Worm (Caenorhabditis elegans) whole organism, young adult: Measurements from ENCODE around the gene ceh-38.

Source experiments
- B0019.2 ChIP-seq: fragments of 200-800 bp; sonication (Bioruptor generic); conservative IDR thresholded peaks from 2 replicates; pipeline ENCODE4 v1.3.6; 2022; ENCODE audit warnings: missing genetic modification reagents, missing genetic modification characterization, missing compliant biosample characterization
- F10E7.11 ChIP-seq: sonication (generic microtip); optimal IDR thresholded peaks from 2 replicates; lab custom pipeline; 2017; ENCODE audit warnings: mild to moderate bottlenecking, missing genetic modification characterization, moderate library complexity, missing compliant biosample characterization
- F37B4.10 ChIP-seq: fragments of 200-800 bp; sonication (Bioruptor generic); IDR thresholded peaks from 2 replicates; pipeline ENCODE4 v1.3.6; 2022; ENCODE audit warnings: missing genetic modification characterization, missing compliant biosample characterization
- F55B11.4 ChIP-seq: sonication (generic microtip); optimal IDR thresholded peaks from 2 replicates; lab custom pipeline; 2016; ENCODE audit warnings: missing compliant biosample characterization, missing genetic modification characterization, borderline replicate concordance; ENCODE audit not compliant: insufficient read depth
- F57C9.4 ChIP-seq: sonication (generic microtip); optimal IDR thresholded peaks from 2 replicates; lab custom pipeline; 2017; ENCODE audit warnings: mild to moderate bottlenecking, missing genetic modification characterization, missing compliant biosample characterization
- K11D2.4 ChIP-seq: fragments of 200-800 bp; sonication (Bioruptor generic); IDR thresholded peaks from 2 replicates; pipeline ENCODE4 v1.3.6; 2022; ENCODE audit warnings: missing genetic modification reagents, missing genetic modification characterization, missing compliant biosample characterization
- Y53F4B.3 ChIP-seq: fragments of 200-800 bp; sonication (Bioruptor generic); IDR thresholded peaks from 2 replicates; pipeline ENCODE4 v1.3.6; 2022; ENCODE audit warnings: missing genetic modification reagents, missing genetic modification characterization, missing compliant biosample characterization
- Y56A3A.18 ChIP-seq: fragments of 200-800 bp; sonication (Bioruptor generic); IDR thresholded peaks from 2 replicates; pipeline ENCODE4 v1.3.6; 2022; ENCODE audit warnings: missing genetic modification reagents, missing genetic modification characterization, missing compliant biosample characterization
- Y67H2A.10 ChIP-seq: fragments of 200-800 bp; sonication (Bioruptor generic); conservative IDR thresholded peaks from 2 replicates; pipeline ENCODE4 v1.3.6; 2022; ENCODE audit warnings: missing genetic modification reagents, missing genetic modification characterization, missing compliant biosample characterization
- Y79H2A.3 ChIP-seq: fragments of 200-800 bp; sonication (Bioruptor generic); conservative IDR thresholded peaks from 2 replicates; pipeline ENCODE4 v1.3.6; 2022; ENCODE audit warnings: missing genetic modification reagents, missing genetic modification characterization, missing compliant biosample characterization
- athp-1 ChIP-seq: sonication (generic microtip); optimal IDR thresholded peaks from 2 replicates; lab custom pipeline; 2017; ENCODE audit warnings: mild to moderate bottlenecking, missing genetic modification characterization, missing compliant biosample characterization
- attf-3 ChIP-seq: fragments of 200-800 bp; sonication (Bioruptor generic); conservative IDR thresholded peaks from 2 replicates; pipeline ENCODE4 v1.3.6; 2022; ENCODE audit warnings: missing genetic modification reagents, missing genetic modification characterization, missing compliant biosample characterization
- attf-5 ChIP-seq: fragments of 200-800 bp; sonication (Bioruptor generic); optimal IDR thresholded peaks from 2 replicates; lab custom pipeline; 2018; ENCODE audit warnings: mild to moderate bottlenecking, missing genetic modification characterization, missing compliant biosample characterization
- attf-6 ChIP-seq: fragments of 200-800 bp; sonication (Bioruptor generic); IDR thresholded peaks from 2 replicates; pipeline ENCODE4 v1.3.6; 2022; ENCODE audit warnings: missing genetic modification reagents, missing genetic modification characterization, missing compliant biosample characterization
- ceh-58 ChIP-seq: fragments of 200-800 bp; sonication (Bioruptor generic); IDR thresholded peaks from 2 replicates; pipeline ENCODE4 v1.3.6; 2022; ENCODE audit warnings: missing genetic modification characterization, missing compliant biosample characterization
- ceh-79 ChIP-seq: sonication (generic microtip); optimal IDR thresholded peaks from 2 replicates; lab custom pipeline; 2017; ENCODE audit warnings: mild to moderate bottlenecking, missing genetic modification characterization, missing compliant biosample characterization
- dox-1 ChIP-seq: fragments of 200-800 bp; sonication (Bioruptor generic); IDR thresholded peaks from 2 replicates; pipeline ENCODE4 v1.3.6; 2022; ENCODE audit warnings: missing genetic modification reagents, missing genetic modification characterization, missing compliant biosample characterization
- dpl-1 ChIP-seq: fragments of 150-350 bp; optimal IDR thresholded peaks from 2 replicates; lab custom pipeline; 2014; ENCODE audit warnings: missing biosample characterization, missing genetic modification reagents, missing genetic modification characterization
- egl-18 ChIP-seq: fragments of 200-800 bp; sonication (Bioruptor generic); IDR thresholded peaks from 2 replicates; pipeline ENCODE4 v1.3.6; 2022; ENCODE audit warnings: missing genetic modification reagents, missing genetic modification characterization, missing compliant biosample characterization
- ekl-4 ChIP-seq: fragments of 200-800 bp; sonication (Bioruptor generic); IDR thresholded peaks from 2 replicates; pipeline ENCODE4 v1.3.6; 2022; ENCODE audit warnings: missing genetic modification reagents, missing genetic modification characterization, missing compliant biosample characterization
- hmg-20 ChIP-seq: fragments of 200-800 bp; sonication (Bioruptor generic); IDR thresholded peaks from 2 replicates; pipeline ENCODE4 v1.3.6; 2022; ENCODE audit warnings: missing genetic modification reagents, missing genetic modification characterization, missing compliant biosample characterization
- lag-1 ChIP-seq: fragments of 200-800 bp; sonication (Bioruptor generic); IDR thresholded peaks from 2 replicates; pipeline ENCODE4 v1.3.6; 2022; ENCODE audit warnings: missing genetic modification reagents, missing genetic modification characterization, missing compliant biosample characterization
- let-607 ChIP-seq, 2 experiments: fragments of 200-800 bp in 1 of 2; sonication (Bioruptor generic) in 1 of 2; sonication (generic microtip) in 1 of 2; optimal IDR thresholded peaks; 2 replicates each; lab custom pipeline; 2016 to 2018; ENCODE audit warnings: mild to moderate bottlenecking in 2 of 2, missing compliant biosample characterization in 2 of 2, missing genetic modification characterization in 2 of 2, moderate library complexity in 2 of 2, missing genotype in 1 of 2
- lin-35 ChIP-seq, 3 experiments: fragments of 150-350 bp in 2 of 3; sonication (generic microtip) in 1 of 3; optimal IDR thresholded peaks; 2 replicates each; lab custom pipeline; 2014 to 2018; ENCODE audit warnings: missing biosample characterization in 3 of 3, missing genetic modification characterization in 3 of 3, missing genetic modification reagents in 3 of 3
- lir-1 ChIP-seq: fragments of 200-800 bp; sonication (Bioruptor generic); conservative IDR thresholded peaks from 2 replicates; pipeline ENCODE4 v1.3.6; 2022; ENCODE audit warnings: missing genetic modification reagents, missing genetic modification characterization, missing compliant biosample characterization
- lsl-1 ChIP-seq: fragments of 200-800 bp; sonication (Bioruptor generic); optimal IDR thresholded peaks from 2 replicates; lab custom pipeline; 2018; ENCODE audit warnings: mild to moderate bottlenecking, missing genetic modification characterization, moderate library complexity, missing compliant biosample characterization
- lsy-27 ChIP-seq: sonication (generic microtip); optimal IDR thresholded peaks from 2 replicates; lab custom pipeline; 2017; ENCODE audit warnings: missing genetic modification characterization, mild to moderate bottlenecking, missing compliant biosample characterization, antibody characterized with exemption, missing genotype, borderline replicate concordance; ENCODE audit not compliant: insufficient read depth
- madf-3 ChIP-seq: fragments of 200-800 bp; sonication (Bioruptor generic); IDR thresholded peaks from 2 replicates; pipeline ENCODE4 v1.3.6; 2022; ENCODE audit warnings: missing genetic modification reagents, missing genetic modification characterization, missing compliant biosample characterization
- mcd-1 ChIP-seq: fragments of 200-800 bp; sonication (Bioruptor generic); IDR thresholded peaks from 2 replicates; pipeline ENCODE4 v1.3.6; 2022; ENCODE audit warnings: missing genetic modification reagents, missing genetic modification characterization, missing compliant biosample characterization
- nhr-179 ChIP-seq: sonication (generic microtip); optimal IDR thresholded peaks from 2 replicates; lab custom pipeline; 2016; ENCODE audit warnings: mild to moderate bottlenecking, missing genetic modification characterization, missing compliant biosample characterization
- nhr-90 ChIP-seq: sonication (generic microtip); optimal IDR thresholded peaks from 2 replicates; lab custom pipeline; 2016; ENCODE audit warnings: missing genotype, mild to moderate bottlenecking, missing genetic modification characterization, missing compliant biosample characterization
- pha-4 ChIP-seq: fragments of 150-350 bp; sonication (generic microtip); optimal IDR thresholded peaks from 2 replicates; lab custom pipeline; 2014; ENCODE audit warnings: missing biosample characterization, missing genetic modification reagents, missing genetic modification characterization
- rcor-1 ChIP-seq: fragments of 200-800 bp; sonication (Bioruptor generic); IDR thresholded peaks from 2 replicates; pipeline ENCODE4 v1.3.6; 2022; ENCODE audit warnings: missing genetic modification reagents, missing genetic modification characterization, missing compliant biosample characterization
- rpc-1 ChIP-seq, 2 experiments: fragments of 150-350 bp in 1 of 2; sonication (generic microtip) in 1 of 2; optimal IDR thresholded peaks; 2 replicates each; lab custom pipeline; 2014 to 2018; ENCODE audit warnings: missing biosample characterization in 1 of 2, missing genetic modification characterization in 1 of 2, missing genetic modification reagents in 1 of 2, missing genotype in 1 of 2
- sea-2 ChIP-seq: fragments of 200-800 bp; sonication (Bioruptor generic); IDR thresholded peaks from 2 replicates; pipeline ENCODE4 v1.3.6; 2022; ENCODE audit warnings: missing genetic modification characterization, missing compliant biosample characterization
- snpc-1.1 ChIP-seq: sonication (generic microtip); optimal IDR thresholded peaks from 2 replicates; lab custom pipeline; 2017; ENCODE audit warnings: missing genetic modification characterization, mild to moderate bottlenecking, missing compliant biosample characterization, antibody characterized with exemption, moderate library complexity, missing genotype, missing genetic modification reagents; ENCODE audit not compliant: insufficient read depth
- snpc-1.3 ChIP-seq: sonication (generic microtip); optimal IDR thresholded peaks from 2 replicates; lab custom pipeline; 2017; ENCODE audit warnings: missing genetic modification characterization, mild to moderate bottlenecking, missing compliant biosample characterization, antibody characterized with exemption, moderate library complexity, missing genotype, missing genetic modification reagents; ENCODE audit not compliant: insufficient read depth
- sptf-2 ChIP-seq: fragments of 200-800 bp; sonication (Bioruptor generic); optimal IDR thresholded peaks from 2 replicates; lab custom pipeline; 2018; ENCODE audit warnings: mild to moderate bottlenecking, missing genetic modification characterization, missing compliant biosample characterization
- tlf-1 ChIP-seq: fragments of 200-800 bp; sonication (Bioruptor generic); optimal IDR thresholded peaks from 2 replicates; lab custom pipeline; 2018; ENCODE audit warnings: mild to moderate bottlenecking, missing genetic modification characterization, missing compliant biosample characterization
- unc-62 ChIP-seq: fragments of 150-350 bp; optimal IDR thresholded peaks from 2 replicates; lab custom pipeline; 2014; ENCODE audit warnings: missing biosample characterization, missing genetic modification reagents, missing genetic modification characterization
- xnd-1 ChIP-seq: sonication (generic microtip); optimal IDR thresholded peaks from 2 replicates; lab custom pipeline; 2016; ENCODE audit warnings: missing genotype, missing genetic modification reagents, missing genetic modification characterization, missing compliant biosample characterization
- ztf-22 ChIP-seq: fragments of 200-800 bp; sonication (Bioruptor generic); optimal IDR thresholded peaks from 2 replicates; lab custom pipeline; 2018; ENCODE audit warnings: mild to moderate bottlenecking, missing genetic modification characterization, moderate library complexity, missing compliant biosample characterization
- ztf-3 ChIP-seq: fragments of 200-800 bp; sonication (Bioruptor generic); optimal IDR thresholded peaks from 2 replicates; lab custom pipeline; 2018; ENCODE audit warnings: mild to moderate bottlenecking, missing genetic modification characterization, missing compliant biosample characterization
- ztf-6 ChIP-seq: fragments of 200-800 bp; sonication (Bioruptor generic); IDR thresholded peaks from 2 replicates; pipeline ENCODE4 v1.3.6; 2022; ENCODE audit warnings: missing genetic modification reagents, missing genetic modification characterization, missing compliant biosample characterization

Gene ceh-38

DNA sequence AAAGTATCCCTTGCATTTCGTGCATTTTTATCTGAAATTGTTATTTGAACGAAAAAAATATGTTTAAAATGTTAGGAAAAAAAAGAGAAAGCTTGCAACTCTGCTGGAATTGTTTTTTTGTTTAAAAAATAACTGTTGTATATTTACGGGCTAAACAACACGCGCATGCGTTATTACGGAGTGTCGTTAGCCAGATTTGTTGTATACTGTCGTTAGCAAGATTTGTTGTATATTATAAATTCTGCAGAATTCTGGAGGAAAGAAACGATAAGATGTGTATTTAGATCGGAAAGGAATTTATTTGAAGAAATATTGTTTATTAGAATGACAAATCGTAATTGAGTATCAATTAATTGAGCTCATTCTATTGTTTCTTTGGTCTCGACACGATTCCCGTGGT is 16.3 kb downstream of the ceh-38 start, which contains the start of gene eif-2Bgamma (continued):
- TF ChIP-seq xnd-1 (tag; lab: Kevin White, UChicago), result no peak
- no peak for TF ChIP-seq lsy-27 (tag; lab: Kevin White, UChicago)
- peak in 1 of 3 experiments; percentile 56 for TF ChIP-seq lin-35 (GFP tag; optimal IDR thresholded peaks at IDR 0.05; lab: Kevin White, UChicago)
- no peak for TF ChIP-seq ceh-58
- TF ChIP-seq ceh-79 (tag; lab: Kevin White, UChicago), result no peak
- no peak for TF ChIP-seq ztf-22 (GFP tag; lab: Kevin White, UChicago)
- TF ChIP-seq unc-62, result no peak
- TF ChIP-seq F10E7.11 (tag; lab: Kevin White, UChicago), result no peak
- TF ChIP-seq, all 124 proteins: peak for 3

DNA sequence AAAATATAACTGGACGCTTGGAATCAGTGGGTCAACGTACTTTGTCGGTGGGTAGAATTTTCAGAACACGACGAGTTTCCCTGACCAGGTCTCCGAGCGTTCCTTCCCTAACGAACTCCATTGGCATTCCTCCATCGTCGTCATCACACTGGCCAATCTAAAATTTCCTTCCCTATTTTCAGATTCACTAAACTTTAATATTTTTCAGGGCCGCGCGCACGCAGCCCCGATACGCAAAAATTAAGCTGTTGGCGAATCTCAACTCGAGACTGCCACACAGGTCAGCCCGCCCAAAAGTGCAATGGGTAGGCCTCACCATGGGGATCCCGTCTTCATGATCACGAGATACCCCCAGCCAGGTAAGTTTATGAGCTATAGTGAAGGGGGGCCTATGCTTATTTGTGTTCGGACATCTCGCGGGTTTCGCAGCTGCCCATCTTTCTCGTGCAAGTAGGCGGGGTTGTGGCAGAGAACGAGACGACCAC is 16.9 kb downstream of the ceh-38 start:
- TF ChIP-seq attf-6 (GFP tag; lab: Robert Waterston, UW) (peak; percentile 92), snpc-1.1 (tag; lab: Kevin White, UChicago) (peak; percentile 97), Y53F4B.3 (peak; percentile 29; the same call in 1 of the 2 replicates), pha-4 (tag; lab: Kevin White, UChicago) (no peak), hmg-20 (GFP tag; lab: Robert Waterston, UW) (peak; percentile 69; the same call in 1 of the 2 replicates), Y56A3A.18 (GFP tag; lab: Robert Waterston, UW) (0 out of 2 replicates have a peak, but pooled peaks have one; percentile 84), B0019.2 (peak; percentile 85), ztf-3 (GFP tag; lab: Kevin White, UChicago) (peak; percentile 9), let-607 (tag; optimal IDR thresholded peaks at IDR 0.05; lab: Kevin White, UChicago) (no peak), tlf-1 (peak; percentile 59), sptf-2 (GFP tag; lab: Kevin White, UChicago) (peak; percentile 78), snpc-1.3 (tag; lab: Kevin White, UChicago) (peak; percentile 70), madf-3 (GFP tag; lab: Robert Waterston, UW) (peak; percentile 68; the same call in 1 of the 2 replicates), lag-1 (no peak), sea-2 (GFP tag; lab: Robert Waterston, UW) (0 out of 2 replicates have a peak, but pooled peaks have one; percentile 76), egl-18 (GFP tag; lab: Robert Waterston, UW) (0 out of 2 replicates have a peak, but pooled peaks have one; percentile 53), Y67H2A.10 (GFP tag; lab: Robert Waterston, UW) (0 out of 2 replicates have a peak, but pooled peaks have one; percentile 11), F10E7.11 (tag; lab: Kevin White, UChicago) (peak; percentile 79), lsl-1 (GFP tag; lab: Kevin White, UChicago) (peak; percentile 84), rcor-1 (peak; percentile 84), K11D2.4 (GFP tag; lab: Robert Waterston, UW) (peak; percentile 57; the same call in 1 of the 2 replicates), xnd-1 (tag; lab: Kevin White, UChicago) (peak; percentile 55), dpl-1 (GFP tag; lab: Kevin White, UChicago) (no peak), F55B11.4 (no peak), lir-1 (GFP tag; lab: Robert Waterston, UW) (peak; percentile 65), ztf-6 (GFP tag; lab: Robert Waterston, UW) (0 out of 2 replicates have a peak, but pooled peaks have one; percentile 73), attf-5 (GFP tag; lab: Kevin White, UChicago) (peak; percentile 63), attf-3 (GFP tag; lab: Robert Waterston, UW) (peak; percentile 83), rpc-1 (optimal IDR thresholded peaks at IDR 0.05; lab: Kevin White, UChicago) (no peak), rpc-1 (tag; optimal IDR thresholded peaks at IDR 0.05; lab: Kevin White, UChicago) (peak; percentile 4), nhr-179 (no peak), dox-1 (peak; percentile 95), athp-1 (tag; lab: Kevin White, UChicago) (peak; percentile 87), ekl-4 (GFP tag; lab: Robert Waterston, UW) (peak; percentile 93), F57C9.4 (no peak), mcd-1 (GFP tag; lab: Robert Waterston, UW) (peak; percentile 81), ceh-79 (tag; lab: Kevin White, UChicago) (peak; percentile 77), Y79H2A.3 (GFP tag; lab: Robert Waterston, UW) (0 out of 2 replicates have a peak, but pooled peaks have one; percentile 36), F37B4.10 (GFP tag; lab: Robert Waterston, UW) (no peak), nhr-90 (tag; lab: Kevin White, UChicago) (peak; percentile 41)
